Worm (Caenorhabditis elegans): Measurements from ENCODE around the gene cyp-33C12.

Gene cyp-33C12

DNA sequence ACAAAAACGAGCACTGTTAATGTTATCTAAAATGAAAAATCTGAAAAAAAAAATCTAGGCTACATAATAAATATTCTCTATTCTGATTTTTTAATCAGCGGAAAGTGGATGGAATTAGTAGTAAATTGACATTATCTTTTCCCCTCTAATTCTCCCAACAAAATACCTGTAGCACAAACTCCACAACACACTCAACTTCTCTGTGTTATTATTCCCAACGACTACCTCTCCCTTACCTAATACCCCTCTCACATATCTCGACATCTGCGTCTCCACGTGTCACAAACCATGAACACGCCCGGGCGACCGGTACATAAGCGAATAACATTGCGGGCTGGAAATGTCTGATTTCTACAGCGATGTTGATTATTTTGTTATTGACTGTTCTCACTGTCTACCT, 21.0 kb downstream of the cyp-33C12 start, which contains the start of gene cyp-33C2:
cyp-33C2 (plus strand) TSS at position 327 of the 400 bp plus-strand sequence.
- TF ChIP-seq him-1 (tag; optimal IDR thresholded peaks at IDR 0.05) (no peak), dao-5 (tag; optimal IDR thresholded peaks at IDR 0.05) (no peak), W03F9.2 (tag; optimal IDR thresholded peaks at IDR 0.05) (no peak)

DNA sequence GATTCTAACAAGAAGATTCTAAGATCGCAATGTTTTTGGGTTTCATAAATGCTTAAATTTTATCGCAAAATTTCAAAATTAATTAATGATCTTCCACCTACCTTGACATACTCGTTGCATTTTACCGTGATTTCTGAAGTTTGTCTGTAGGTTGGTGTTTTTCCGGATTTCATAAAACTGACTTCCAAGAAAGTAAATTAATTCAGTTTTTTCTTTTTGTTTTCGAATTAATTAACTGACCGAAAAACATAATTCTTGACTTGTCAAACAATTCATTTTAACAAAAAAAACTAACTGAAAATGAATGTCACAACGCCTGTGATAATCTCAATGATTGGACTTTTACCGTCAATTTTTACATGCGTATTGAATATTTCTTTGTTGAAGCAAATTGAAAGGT, 22.5 kb downstream of the cyp-33C12 start, which contains the start of gene srbc-16:
srbc-16 (plus strand) TSS at position 301 of the 400 bp plus-strand sequence.
- TF ChIP-seq dao-5 (tag; optimal IDR thresholded peaks at IDR 0.05) (no peak), W03F9.2 (tag; optimal IDR thresholded peaks at IDR 0.05) (no peak), him-1 (tag; optimal IDR thresholded peaks at IDR 0.05) (no peak)

DNA sequence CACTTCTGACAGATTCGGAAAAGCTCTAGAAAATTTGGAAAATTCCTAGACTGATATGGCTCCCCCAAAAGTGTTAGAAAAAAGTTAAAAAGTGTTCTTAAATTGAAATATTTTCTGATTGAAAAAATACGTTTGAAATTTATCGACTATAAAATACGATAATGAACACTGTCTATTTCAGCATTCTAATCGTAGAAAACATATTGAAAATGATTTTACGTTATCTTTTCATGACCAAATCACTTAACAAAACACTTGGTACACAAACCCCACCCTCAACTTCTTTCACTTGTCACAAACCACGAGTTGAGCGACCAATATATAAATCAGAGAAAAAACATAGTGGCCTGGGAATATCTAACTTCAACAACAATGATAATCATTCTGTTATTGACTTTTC, 25.0 kb downstream of the cyp-33C12 start, which contains the start of gene cyp-33C1:
cyp-33C1 (plus strand) TSS at position 301 of the 400 bp plus-strand sequence.
- TF ChIP-seq dao-5 (tag; optimal IDR thresholded peaks at IDR 0.05) (no peak), W03F9.2 (tag; optimal IDR thresholded peaks at IDR 0.05) (no peak), him-1 (tag; optimal IDR thresholded peaks at IDR 0.05) (no peak)

- TF ChIP-seq him-1 (tag; optimal IDR thresholded peaks at IDR 0.05) (no peak), dao-5 (tag; optimal IDR thresholded peaks at IDR 0.05) (no peak), W03F9.2 (tag; optimal IDR thresholded peaks at IDR 0.05) (no peak)
Observed at ce11 chrV:2177307-2177764, 26.9 kb downstream of the cyp-33C12 start, which contains the start of gene srbc-17. TSS of gene srbc-17 (plus strand) at chrV:2177714.

ce11 chrV:2175242-2175641, 29.0 kb downstream of the cyp-33C12 start, which contains the start of gene C45H4.18:
TSS of gene C45H4.18 (plus strand) at chrV:2175542.
- no peak for TF ChIP-seq W03F9.2 (tag; optimal IDR thresholded peaks at IDR 0.05)
- no peak for TF ChIP-seq him-1 (tag; optimal IDR thresholded peaks at IDR 0.05)
- TF ChIP-seq dao-5 (tag; optimal IDR thresholded peaks at IDR 0.05) = no peak

DNA sequence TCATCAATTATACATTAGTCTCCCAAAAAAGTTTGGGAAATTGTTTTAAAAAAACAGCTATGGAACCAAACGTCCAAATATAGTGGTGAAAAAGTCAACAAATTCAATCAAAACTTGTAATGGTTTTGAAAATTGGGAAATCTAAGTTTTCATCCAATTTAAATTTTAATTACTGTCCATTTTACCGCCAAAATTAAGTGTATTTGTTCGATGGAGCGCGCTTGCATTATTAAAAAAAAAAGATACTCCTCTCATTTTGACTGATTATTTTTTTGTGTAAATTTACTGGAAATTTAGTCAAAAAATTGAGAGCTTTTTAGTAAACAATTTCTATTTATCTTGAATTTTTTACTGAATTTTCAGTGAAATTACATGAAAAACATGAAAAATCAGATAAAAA, 29.7 kb downstream of the cyp-33C12 start:
- TF ChIP-seq him-1 (tag; optimal IDR thresholded peaks at IDR 0.05) = no peak
- TF ChIP-seq W03F9.2 (tag; optimal IDR thresholded peaks at IDR 0.05) = no peak
- TF ChIP-seq dao-5 (tag; optimal IDR thresholded peaks at IDR 0.05) = no peak

DNA sequence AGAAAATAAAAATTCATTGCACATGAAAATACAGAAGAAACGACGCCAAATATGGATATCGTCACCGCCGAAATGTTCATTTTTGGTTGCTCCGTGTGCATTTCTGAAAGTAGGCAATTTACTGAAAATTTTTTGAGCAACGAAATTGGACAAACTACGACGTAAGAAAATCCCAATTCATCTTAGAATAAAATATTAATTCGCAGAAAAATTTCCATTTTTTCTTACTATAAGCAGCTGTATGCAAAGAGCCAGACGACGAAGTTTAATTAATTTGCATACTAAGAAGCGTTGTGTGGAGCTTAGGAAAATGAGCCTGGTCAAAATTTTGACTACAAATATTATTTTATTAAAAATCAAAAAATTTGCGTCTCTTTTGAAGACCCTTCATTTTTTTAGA, 37.5 kb downstream of the cyp-33C12 start, which contains the start of gene srbc-19:
srbc-19 (minus strand) TSS at position 101 of the 400 bp plus-strand sequence.
- TF ChIP-seq dao-5 (tag; optimal IDR thresholded peaks at IDR 0.05) (no peak), W03F9.2 (tag; optimal IDR thresholded peaks at IDR 0.05) (no peak), him-1 (tag; optimal IDR thresholded peaks at IDR 0.05) (no peak)

DNA sequence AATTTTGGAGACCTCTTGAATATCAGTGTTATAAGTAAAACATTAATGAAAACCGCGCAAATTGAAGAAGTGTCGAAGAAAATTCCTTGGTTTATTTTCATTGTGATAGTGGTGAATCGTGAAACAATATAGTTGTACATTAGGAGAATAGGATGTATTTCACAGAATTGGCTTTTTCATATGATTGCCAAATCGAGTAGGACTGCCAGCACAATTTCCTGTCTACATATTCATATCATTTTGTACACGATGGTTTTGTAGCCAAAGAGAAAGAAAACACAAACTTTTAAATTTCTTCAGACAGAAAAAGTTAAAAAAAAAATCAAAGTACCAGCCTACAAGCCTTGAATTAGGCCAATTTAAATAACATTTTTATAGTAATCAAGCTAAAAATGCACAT, 40.5 kb downstream of the cyp-33C12 start, which contains the start of gene str-255:
str-255 (minus strand) TSS at position 101 of the 400 bp plus-strand sequence.
- TF ChIP-seq him-1 (tag; optimal IDR thresholded peaks at IDR 0.05) = no peak
- TF ChIP-seq dao-5 (tag; optimal IDR thresholded peaks at IDR 0.05) = no peak
- TF ChIP-seq W03F9.2 (tag; optimal IDR thresholded peaks at IDR 0.05) = no peak

- no peak for TF ChIP-seq dao-5 (tag; optimal IDR thresholded peaks at IDR 0.05)
- TF ChIP-seq him-1 (tag; optimal IDR thresholded peaks at IDR 0.05) = no peak
- TF ChIP-seq W03F9.2 (tag; optimal IDR thresholded peaks at IDR 0.05) = no peak
Observed at ce11 chrV:2159331-2159730, 44.9 kb downstream of the cyp-33C12 start, which contains the start of gene C45H4.14. TSS of gene C45H4.14 (minus strand) at chrV:2159431.

ce11 chrV:2156830-2157229, 47.4 kb downstream of the cyp-33C12 start, which contains the start of gene srbc-22:
TSS of gene srbc-22 (plus strand) at chrV:2157130.
- TF ChIP-seq W03F9.2 (tag; optimal IDR thresholded peaks at IDR 0.05) (no peak), him-1 (tag; optimal IDR thresholded peaks at IDR 0.05) (no peak), dao-5 (tag; optimal IDR thresholded peaks at IDR 0.05) (no peak)

DNA sequence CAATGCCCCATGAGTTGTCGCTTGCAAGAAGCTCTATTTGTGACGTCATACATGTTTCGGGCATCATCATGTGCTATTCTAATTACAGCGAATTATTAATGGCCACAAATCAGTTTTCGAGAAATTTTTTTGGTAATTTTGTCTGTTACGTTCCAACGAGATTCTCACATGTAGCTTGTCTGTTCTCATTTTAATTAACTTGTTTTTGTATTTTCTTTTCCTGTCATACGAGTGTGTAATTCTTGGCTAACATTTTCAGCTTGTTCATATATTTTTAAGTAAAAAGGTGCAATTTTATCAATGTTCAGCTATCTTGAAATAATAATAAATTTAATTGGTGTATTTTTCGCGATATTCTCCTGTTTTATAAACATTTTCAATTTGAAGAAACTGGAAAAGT, 49.0 kb downstream of the cyp-33C12 start, which contains the start of gene srbc-21:
srbc-21 (plus strand) TSS at position 301 of the 400 bp plus-strand sequence.
- no peak for TF ChIP-seq him-1 (tag; optimal IDR thresholded peaks at IDR 0.05)
- no peak for TF ChIP-seq W03F9.2 (tag; optimal IDR thresholded peaks at IDR 0.05)
- no peak for TF ChIP-seq dao-5 (tag; optimal IDR thresholded peaks at IDR 0.05)

DNA sequence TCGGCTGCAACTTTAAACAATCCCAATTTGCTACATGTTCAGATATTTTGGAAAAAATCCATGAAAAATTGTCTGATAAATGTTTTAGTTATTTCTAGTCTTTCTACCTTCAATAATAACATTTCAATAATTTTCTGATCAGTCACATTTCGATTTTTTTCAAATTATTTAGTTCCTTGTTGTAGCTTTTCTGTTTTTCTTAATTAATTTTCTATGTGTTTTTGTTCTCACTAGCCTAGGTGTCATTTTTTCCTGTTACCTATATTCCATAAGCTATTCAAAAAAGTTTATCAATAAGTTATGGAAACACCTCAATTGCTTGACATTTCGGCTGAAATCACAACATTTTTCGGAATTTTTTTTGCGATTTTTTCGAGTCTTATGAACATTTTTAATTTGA, 50.9 kb downstream of the cyp-33C12 start, which contains the start of gene srbc-23:
srbc-23 (plus strand) TSS at position 301 of the 400 bp plus-strand sequence.
- TF ChIP-seq dao-5 (tag; optimal IDR thresholded peaks at IDR 0.05) (no peak), W03F9.2 (tag; optimal IDR thresholded peaks at IDR 0.05) (no peak), him-1 (tag; optimal IDR thresholded peaks at IDR 0.05) (no peak)

- TF ChIP-seq dao-5 (tag; optimal IDR thresholded peaks at IDR 0.05) = no peak
- TF ChIP-seq W03F9.2 (tag; optimal IDR thresholded peaks at IDR 0.05) = no peak
- TF ChIP-seq him-1 (tag; optimal IDR thresholded peaks at IDR 0.05) = no peak
Observed at ce11 chrV:2151458-2151857, 52.7 kb downstream of the cyp-33C12 start, which contains the start of gene srbc-24. TSS of gene srbc-24 (plus strand) at chrV:2151758.
